Worm (Caenorhabditis elegans) whole organism, young adult: ENCODE measurements around the gene etr-1.

ENCODE experiments used
- C06A6.2 ChIP-seq: fragments of 200-800 bp; sonication (Bioruptor generic); conservative IDR thresholded peaks from 2 replicates; pipeline ENCODE4 v1.3.6; 2022; ENCODE audit warnings: missing genetic modification characterization, missing compliant biosample characterization
- C17E4.6 ChIP-seq: fragments of 200-800 bp; sonication (Bioruptor generic); IDR thresholded peaks from 2 replicates; pipeline ENCODE4 v1.3.6; 2022; ENCODE audit warnings: missing genetic modification reagents, missing genetic modification characterization, missing compliant biosample characterization
- D2030.7 ChIP-seq: fragments of 200-800 bp; sonication (Bioruptor generic); IDR thresholded peaks from 2 replicates; pipeline ENCODE4 v1.3.6; 2022; ENCODE audit warnings: missing genetic modification reagents, missing genetic modification characterization, missing compliant biosample characterization
- F33H1.4 ChIP-seq: fragments of 200-800 bp; sonication (Bioruptor generic); IDR thresholded peaks from 2 replicates; pipeline ENCODE4 v1.3.6; 2022; ENCODE audit warnings: missing genetic modification reagents, missing genetic modification characterization, missing compliant biosample characterization
- F37B4.10 ChIP-seq: fragments of 200-800 bp; sonication (Bioruptor generic); IDR thresholded peaks from 2 replicates; pipeline ENCODE4 v1.3.6; 2022; ENCODE audit warnings: missing genetic modification characterization, missing compliant biosample characterization
- F39B2.1 ChIP-seq: fragments of 200-800 bp; sonication (Bioruptor generic); IDR thresholded peaks from 2 replicates; pipeline ENCODE4 v1.3.6; 2022; ENCODE audit warnings: missing genetic modification reagents, missing genetic modification characterization, missing compliant biosample characterization
- F52B5.7 ChIP-seq: sonication (generic microtip); optimal IDR thresholded peaks from 2 replicates; lab custom pipeline; 2016; ENCODE audit warnings: mild to moderate bottlenecking, missing genetic modification characterization, missing compliant biosample characterization
- F57C9.4 ChIP-seq: sonication (generic microtip); optimal IDR thresholded peaks from 2 replicates; lab custom pipeline; 2017; ENCODE audit warnings: mild to moderate bottlenecking, missing genetic modification characterization, missing compliant biosample characterization
- T26A5.8 ChIP-seq: sonication (generic microtip); optimal IDR thresholded peaks from 2 replicates; lab custom pipeline; 2016; ENCODE audit warnings: missing genetic modification characterization, missing compliant biosample characterization
- Y53F4B.3 ChIP-seq: fragments of 200-800 bp; sonication (Bioruptor generic); IDR thresholded peaks from 2 replicates; pipeline ENCODE4 v1.3.6; 2022; ENCODE audit warnings: missing genetic modification reagents, missing genetic modification characterization, missing compliant biosample characterization
- Y67H2A.10 ChIP-seq: fragments of 200-800 bp; sonication (Bioruptor generic); conservative IDR thresholded peaks from 2 replicates; pipeline ENCODE4 v1.3.6; 2022; ENCODE audit warnings: missing genetic modification reagents, missing genetic modification characterization, missing compliant biosample characterization
- Y79H2A.3 ChIP-seq: fragments of 200-800 bp; sonication (Bioruptor generic); conservative IDR thresholded peaks from 2 replicates; pipeline ENCODE4 v1.3.6; 2022; ENCODE audit warnings: missing genetic modification reagents, missing genetic modification characterization, missing compliant biosample characterization
- ZK185.1 ChIP-seq: sonication (generic microtip); optimal IDR thresholded peaks from 2 replicates; lab custom pipeline; 2016; ENCODE audit warnings: mild to moderate bottlenecking, missing genetic modification characterization, missing compliant biosample characterization; ENCODE audit not compliant: poor library complexity, severe bottlenecking
- athp-1 ChIP-seq: sonication (generic microtip); optimal IDR thresholded peaks from 2 replicates; lab custom pipeline; 2017; ENCODE audit warnings: mild to moderate bottlenecking, missing genetic modification characterization, missing compliant biosample characterization
- attf-3 ChIP-seq: fragments of 200-800 bp; sonication (Bioruptor generic); conservative IDR thresholded peaks from 2 replicates; pipeline ENCODE4 v1.3.6; 2022; ENCODE audit warnings: missing genetic modification reagents, missing genetic modification characterization, missing compliant biosample characterization
- attf-5 ChIP-seq: fragments of 200-800 bp; sonication (Bioruptor generic); optimal IDR thresholded peaks from 2 replicates; lab custom pipeline; 2018; ENCODE audit warnings: mild to moderate bottlenecking, missing genetic modification characterization, missing compliant biosample characterization
- ccch-3 ChIP-seq: fragments of 200-800 bp; sonication (Bioruptor generic); optimal IDR thresholded peaks from 2 replicates; lab custom pipeline; 2018; ENCODE audit warnings: mild to moderate bottlenecking, missing genetic modification characterization, missing compliant biosample characterization
- cebp-1 ChIP-seq, 2 experiments: fragments of 200-800 bp in 1 of 2; sonication (Bioruptor generic) in 1 of 2; sonication (generic microtip) in 1 of 2; IDR thresholded peaks in 1 of 2; optimal IDR thresholded peaks in 1 of 2; 2 replicates each; pipeline versions ENCODE4 v1.3.6 to Lab custom; 2017 to 2022; ENCODE audit warnings: missing compliant biosample characterization in 2 of 2, missing genetic modification characterization in 2 of 2, mild to moderate bottlenecking in 1 of 2, missing genetic modification reagents in 1 of 2, moderate library complexity in 1 of 2
- ceh-100 ChIP-seq: fragments of 200-800 bp; sonication (Bioruptor generic); IDR thresholded peaks from 2 replicates; pipeline ENCODE4 v1.3.6; 2022; ENCODE audit warnings: missing genetic modification reagents, missing genetic modification characterization, missing compliant biosample characterization
- ceh-40 ChIP-seq: fragments of 200-800 bp; sonication (Bioruptor generic); IDR thresholded peaks from 2 replicates; pipeline ENCODE4 v1.3.6; 2022; ENCODE audit warnings: missing genetic modification characterization, missing compliant biosample characterization
- ceh-79 ChIP-seq: sonication (generic microtip); optimal IDR thresholded peaks from 2 replicates; lab custom pipeline; 2017; ENCODE audit warnings: mild to moderate bottlenecking, missing genetic modification characterization, missing compliant biosample characterization
- dox-1 ChIP-seq: fragments of 200-800 bp; sonication (Bioruptor generic); IDR thresholded peaks from 2 replicates; pipeline ENCODE4 v1.3.6; 2022; ENCODE audit warnings: missing genetic modification reagents, missing genetic modification characterization, missing compliant biosample characterization
- egl-18 ChIP-seq: fragments of 200-800 bp; sonication (Bioruptor generic); IDR thresholded peaks from 2 replicates; pipeline ENCODE4 v1.3.6; 2022; ENCODE audit warnings: missing genetic modification reagents, missing genetic modification characterization, missing compliant biosample characterization
- ekl-4 ChIP-seq: fragments of 200-800 bp; sonication (Bioruptor generic); IDR thresholded peaks from 2 replicates; pipeline ENCODE4 v1.3.6; 2022; ENCODE audit warnings: missing genetic modification reagents, missing genetic modification characterization, missing compliant biosample characterization
- fkh-3 ChIP-seq: sonication (generic microtip); optimal IDR thresholded peaks from 2 replicates; lab custom pipeline; 2016; ENCODE audit warnings: mild to moderate bottlenecking, missing genetic modification characterization, missing compliant biosample characterization
- him-1 ChIP-seq: sonication (generic microtip); optimal IDR thresholded peaks from 2 replicates; lab custom pipeline; 2016; ENCODE audit warnings: missing genotype, missing genetic modification reagents, missing genetic modification characterization, missing compliant biosample characterization
- hmg-1.2 ChIP-seq: fragments of 200-800 bp; sonication (Bioruptor generic); IDR thresholded peaks from 2 replicates; pipeline ENCODE4 v1.3.6; 2022; ENCODE audit warnings: missing genetic modification reagents, missing genetic modification characterization, missing compliant biosample characterization
- hsf-1 ChIP-seq: fragments of 200-800 bp; sonication (Bioruptor generic); IDR thresholded peaks from 2 replicates; pipeline ENCODE4 v1.3.6; 2022; ENCODE audit warnings: missing genetic modification reagents, missing genetic modification characterization, missing compliant biosample characterization
- let-526 ChIP-seq: fragments of 200-800 bp; sonication (Bioruptor generic); IDR thresholded peaks from 2 replicates; pipeline ENCODE4 v1.3.6; 2022; ENCODE audit warnings: missing genetic modification reagents, missing genetic modification characterization, missing compliant biosample characterization
- let-607 ChIP-seq, 2 experiments: fragments of 200-800 bp in 1 of 2; sonication (Bioruptor generic) in 1 of 2; sonication (generic microtip) in 1 of 2; optimal IDR thresholded peaks; 2 replicates each; lab custom pipeline; 2016 to 2018; ENCODE audit warnings: mild to moderate bottlenecking in 2 of 2, missing compliant biosample characterization in 2 of 2, missing genetic modification characterization in 2 of 2, moderate library complexity in 2 of 2, missing genotype in 1 of 2
- lir-1 ChIP-seq: fragments of 200-800 bp; sonication (Bioruptor generic); conservative IDR thresholded peaks from 2 replicates; pipeline ENCODE4 v1.3.6; 2022; ENCODE audit warnings: missing genetic modification reagents, missing genetic modification characterization, missing compliant biosample characterization
- madf-8 ChIP-seq: fragments of 200-800 bp; sonication (Bioruptor generic); conservative IDR thresholded peaks from 2 replicates; pipeline ENCODE4 v1.3.6; 2022; ENCODE audit warnings: missing genetic modification reagents, missing genetic modification characterization, missing compliant biosample characterization
- mcd-1 ChIP-seq: fragments of 200-800 bp; sonication (Bioruptor generic); IDR thresholded peaks from 2 replicates; pipeline ENCODE4 v1.3.6; 2022; ENCODE audit warnings: missing genetic modification reagents, missing genetic modification characterization, missing compliant biosample characterization
- mel-28 ChIP-seq: sonication (generic microtip); optimal IDR thresholded peaks from 2 replicates; lab custom pipeline; 2016; ENCODE audit warnings: borderline replicate concordance, mild to moderate bottlenecking, missing genetic modification characterization, missing compliant biosample characterization
- nfya-1 ChIP-seq: sonication (generic microtip); optimal IDR thresholded peaks from 2 replicates; lab custom pipeline; 2017; ENCODE audit warnings: antibody characterized with exemption, missing compliant biosample characterization, missing genetic modification characterization, borderline replicate concordance; ENCODE audit not compliant: insufficient read depth
- pha-4 ChIP-seq: fragments of 150-350 bp; sonication (generic microtip); optimal IDR thresholded peaks from 2 replicates; lab custom pipeline; 2014; ENCODE audit warnings: missing biosample characterization, missing genetic modification reagents, missing genetic modification characterization
- rcor-1 ChIP-seq: fragments of 200-800 bp; sonication (Bioruptor generic); IDR thresholded peaks from 2 replicates; pipeline ENCODE4 v1.3.6; 2022; ENCODE audit warnings: missing genetic modification reagents, missing genetic modification characterization, missing compliant biosample characterization
- rec-8 ChIP-seq, 2 experiments: sonication (generic microtip); optimal IDR thresholded peaks; 2 replicates each; lab custom pipeline; 2016; ENCODE audit warnings: mild to moderate bottlenecking in 2 of 2, missing genetic modification characterization in 2 of 2, missing genetic modification reagents in 2 of 2, missing genotype in 2 of 2, missing biosample characterization in 1 of 2, missing compliant biosample characterization in 1 of 2, moderate library complexity in 1 of 2
- tlf-1 ChIP-seq: fragments of 200-800 bp; sonication (Bioruptor generic); optimal IDR thresholded peaks from 2 replicates; lab custom pipeline; 2018; ENCODE audit warnings: mild to moderate bottlenecking, missing genetic modification characterization, missing compliant biosample characterization
- xnd-1 ChIP-seq: sonication (generic microtip); optimal IDR thresholded peaks from 2 replicates; lab custom pipeline; 2016; ENCODE audit warnings: missing genotype, missing genetic modification reagents, missing genetic modification characterization, missing compliant biosample characterization
- zfh-2 ChIP-seq: fragments of 200-800 bp; sonication (Bioruptor generic); conservative IDR thresholded peaks from 2 replicates; pipeline ENCODE4 v1.3.6; 2022; ENCODE audit warnings: missing genetic modification reagents, missing genetic modification characterization, missing compliant biosample characterization
- ztf-22 ChIP-seq: fragments of 200-800 bp; sonication (Bioruptor generic); optimal IDR thresholded peaks from 2 replicates; lab custom pipeline; 2018; ENCODE audit warnings: mild to moderate bottlenecking, missing genetic modification characterization, moderate library complexity, missing compliant biosample characterization
- ztf-28 ChIP-seq: fragments of 200-800 bp; sonication (Bioruptor generic); IDR thresholded peaks from 2 replicates; pipeline ENCODE4 v1.3.6; 2022; ENCODE audit warnings: missing genetic modification reagents, missing genetic modification characterization, missing compliant biosample characterization

The etr-1 gene

ce11 chrII:175868-176267 is 13.7 kb downstream of the etr-1 start, which contains the start of gene T01D1.3:
Gene T01D1.3 (minus strand): TSS chrII:175968.
- TF ChIP-seq athp-1 (tag; lab: Kevin White, UChicago): no peak
- no peak for TF ChIP-seq F52B5.7 (tag; lab: Kevin White, UChicago)
- TF ChIP-seq madf-8 (GFP tag; lab: Robert Waterston, UW): no peak
- TF ChIP-seq let-607 (tag; optimal IDR thresholded peaks at IDR 0.05; lab: Kevin White, UChicago): no peak
- TF ChIP-seq dox-1 (GFP tag; lab: Robert Waterston, UW): no peak
- TF ChIP-seq mel-28 (tag; lab: Kevin White, UChicago): no peak
- no peak for TF ChIP-seq rec-8 (tag; optimal IDR thresholded peaks at IDR 0.05; lab: Kevin White, UChicago)
- TF ChIP-seq ZK185.1 (tag; lab: Kevin White, UChicago): no peak
- TF ChIP-seq mcd-1: no peak
- no peak for TF ChIP-seq ceh-40 (GFP tag; lab: Robert Waterston, UW)
- TF ChIP-seq ztf-22: no peak
- TF ChIP-seq attf-3 (GFP tag; lab: Robert Waterston, UW): no peak
- TF ChIP-seq, all 124 proteins: peak for 0

DNA sequence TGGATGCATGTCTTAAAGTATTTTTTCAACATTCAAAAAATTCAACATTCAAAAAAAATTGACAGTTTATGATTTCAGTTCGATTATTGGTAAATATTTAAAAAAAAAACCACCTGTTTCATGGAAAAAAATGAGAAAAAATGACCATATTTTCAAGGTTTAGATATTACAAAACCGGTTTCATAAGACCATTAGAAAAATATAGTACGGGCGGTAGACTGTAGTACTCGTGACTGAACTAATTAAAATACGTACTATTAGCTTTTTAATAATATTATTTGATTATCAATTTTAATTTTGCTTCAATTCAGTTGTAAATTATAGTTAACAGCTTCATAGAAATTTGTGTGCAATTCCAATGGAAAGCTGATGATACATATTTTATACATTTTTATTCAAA is 14.4 kb downstream of the etr-1 start:
- TF ChIP-seq tlf-1 (GFP tag; lab: Kevin White, UChicago): no peak
- TF ChIP-seq F39B2.1 (GFP tag; lab: Robert Waterston, UW): no peak
- no peak for TF ChIP-seq F37B4.10 (GFP tag; lab: Robert Waterston, UW)
- TF ChIP-seq cebp-1 (GFP tag; IDR thresholded peaks at IDR 0.05; lab: Robert Waterston, UW): no peak
- TF ChIP-seq cebp-1 (tag; optimal IDR thresholded peaks at IDR 0.05; lab: Kevin White, UChicago): no peak
- no peak for TF ChIP-seq zfh-2 (GFP tag; lab: Robert Waterston, UW)
- no peak for TF ChIP-seq T26A5.8 (tag; lab: Kevin White, UChicago)
- no peak for TF ChIP-seq pha-4
- no peak for TF ChIP-seq mcd-1
- no peak for TF ChIP-seq let-526 (GFP tag; lab: Robert Waterston, UW)
- TF ChIP-seq attf-5 (GFP tag; lab: Kevin White, UChicago): no peak
- TF ChIP-seq C06A6.2 (GFP tag; lab: Robert Waterston, UW): no peak
- TF ChIP-seq Y67H2A.10 (GFP tag; lab: Robert Waterston, UW): no peak
- no peak for TF ChIP-seq lir-1 (GFP tag; lab: Robert Waterston, UW)
- no peak for TF ChIP-seq ceh-100 (GFP tag; lab: Robert Waterston, UW)
- no peak for TF ChIP-seq ceh-79 (tag; lab: Kevin White, UChicago)
- no peak for TF ChIP-seq egl-18 (GFP tag; lab: Robert Waterston, UW)
- TF ChIP-seq F33H1.4: no peak
- no peak for TF ChIP-seq fkh-3

ce11 chrII:178146-178545 is 16.0 kb downstream of the etr-1 start:
- TF ChIP-seq D2030.7: no peak
- no peak for TF ChIP-seq ekl-4 (GFP tag; lab: Robert Waterston, UW)
- no peak for TF ChIP-seq tlf-1 (GFP tag; lab: Kevin White, UChicago)
- no peak for TF ChIP-seq hmg-1.2 (GFP tag; lab: Robert Waterston, UW)
- no peak for TF ChIP-seq ccch-3 (GFP tag; lab: Kevin White, UChicago)
- no peak for TF ChIP-seq him-1 (tag; lab: Kevin White, UChicago)
- TF ChIP-seq hsf-1 (GFP tag; lab: Robert Waterston, UW): no peak
- no peak for TF ChIP-seq rcor-1 (GFP tag; lab: Robert Waterston, UW)
- no peak for TF ChIP-seq ztf-28 (GFP tag; lab: Robert Waterston, UW)
- TF ChIP-seq nfya-1 (tag; lab: Kevin White, UChicago): no peak
- no peak for TF ChIP-seq xnd-1 (tag; lab: Kevin White, UChicago)
- no peak for TF ChIP-seq F57C9.4 (tag; lab: Kevin White, UChicago)
- TF ChIP-seq C17E4.6: no peak
- no peak for TF ChIP-seq Y79H2A.3 (GFP tag; lab: Robert Waterston, UW)
- TF ChIP-seq Y53F4B.3 (GFP tag; lab: Robert Waterston, UW): no peak
